Fruit fly (Drosophila melanogaster): ENCODE data around the gene CG14204.

DNA sequence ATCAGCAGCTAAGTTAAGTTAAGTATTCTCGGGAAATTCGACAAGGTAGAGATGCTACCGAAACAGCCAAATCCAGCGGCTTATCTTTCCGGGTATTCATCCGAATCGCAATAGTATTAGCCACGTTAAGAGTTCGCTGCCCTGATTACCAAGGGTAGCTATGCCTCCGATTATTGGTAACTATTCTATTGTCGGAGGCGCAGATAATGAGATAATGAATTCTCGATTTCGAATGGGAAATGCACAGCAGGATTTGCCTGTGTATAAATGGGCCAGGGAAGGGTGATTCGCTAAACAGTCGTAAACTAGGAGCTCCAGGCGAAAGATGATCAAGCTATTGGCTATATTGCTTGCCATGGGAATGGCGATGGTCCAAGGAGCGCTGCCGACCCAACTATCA is at the start of gene CG14204:
- TF ChIP-seq CTCF (optimal IDR thresholded peaks at IDR 0.05) (no peak), CG8478 (optimal IDR thresholded peaks at IDR 0.05) (no peak)
